Worm (Caenorhabditis elegans): Measurements from ENCODE around the gene dyf-4.

Gene dyf-4

ce11 chrV:12548830-12549229 is 23.3 kb upstream of the dyf-4 start:
- TF ChIP-seq mdl-1 (tag; optimal IDR thresholded peaks at IDR 0.05) (peak in 1 of 2 experiments; percentile 51), nhr-48 (tag; optimal IDR thresholded peaks at IDR 0.05) (no peak), dmd-6 (GFP tag; IDR thresholded peaks at IDR 0.05) (no peak), mep-1 (tag; optimal IDR thresholded peaks at IDR 0.05) (peak; percentile 14), nhr-102 (tag; optimal IDR thresholded peaks at IDR 0.05) (peak; percentile 54), hlh-11 (tag; optimal IDR thresholded peaks at IDR 0.05) (peak; percentile 46), daf-12 (tag; optimal IDR thresholded peaks at IDR 0.05) (no peak), mes-2 (tag; optimal IDR thresholded peaks at IDR 0.05; ENCODE audit: poor library complexity, severe bottlenecking) (no peak), F49E8.2 (tag; optimal IDR thresholded peaks at IDR 0.05; ENCODE audit: borderline replicate concordance) (no peak), zag-1 (tag; optimal IDR thresholded peaks at IDR 0.05) (no peak), ZK546.5 (tag; optimal IDR thresholded peaks at IDR 0.05) (no peak), mxl-3 (GFP tag; optimal IDR thresholded peaks at IDR 0.05) (peak; percentile 11), nhr-25 (tag; optimal IDR thresholded peaks at IDR 0.05; ENCODE audit: borderline replicate concordance, insufficient read depth) (peak; percentile 34), nhr-10 (tag; optimal IDR thresholded peaks at IDR 0.05) (no peak), zfp-3 (GFP tag; conservative IDR thresholded peaks at IDR 0.05) (peak; percentile 74; the same call in 1 of the 2 replicates), ceh-62 (tag; optimal IDR thresholded peaks at IDR 0.05) (no peak), set-16 (GFP tag; IDR thresholded peaks at IDR 0.05) (no peak), nhr-77 (tag; optimal IDR thresholded peaks at IDR 0.05) (peak; percentile 14), nhr-42 (GFP tag; IDR thresholded peaks at IDR 0.05) (no peak), zfp-2 (tag; optimal IDR thresholded peaks at IDR 0.05) (no peak), T26A8.4 (GFP tag; IDR thresholded peaks at IDR 0.05) (peak; percentile 90), R02D3.7 (tag; optimal IDR thresholded peaks at IDR 0.05) (no peak), snpc-4 (tag; optimal IDR thresholded peaks at IDR 0.05) (no peak), mdt-29 (GFP tag; IDR thresholded peaks at IDR 0.05) (no peak), nhr-6 (tag; optimal IDR thresholded peaks at IDR 0.05) (peak; percentile 4), lin-13 (GFP tag; optimal IDR thresholded peaks at IDR 0.05) (no peak), rbr-2 (tag; optimal IDR thresholded peaks at IDR 0.05) (no peak), ctbp-1 (GFP tag; IDR thresholded peaks at IDR 0.05) (no peak), cey-2 (tag; optimal IDR thresholded peaks at IDR 0.05; ENCODE audit: borderline replicate concordance, insufficient read depth) (no peak), nhr-28 (tag; optimal IDR thresholded peaks at IDR 0.05) (peak; percentile 55), php-3 (GFP tag; IDR thresholded peaks at IDR 0.05) (no peak), lir-3 (tag; optimal IDR thresholded peaks at IDR 0.05) (no peak), aha-1 (tag) (peak; percentile 93), ceh-44 (GFP tag; IDR thresholded peaks at IDR 0.05) (no peak), ceh-20 (GFP tag; IDR thresholded peaks at IDR 0.05) (no peak), ama-1 (optimal IDR thresholded peaks at IDR 0.05) (peak; percentile 87), saeg-2 (GFP tag; IDR thresholded peaks at IDR 0.05) (no peak)

ce11 chrV:12542683-12543319 is 17.3 kb upstream of the dyf-4 start:
- no peak for TF ChIP-seq daf-12 (tag; optimal IDR thresholded peaks at IDR 0.05)
- peak; percentile 32 for TF ChIP-seq hlh-30 (tag; optimal IDR thresholded peaks at IDR 0.05; ENCODE audit: insufficient read depth)
- no peak for TF ChIP-seq hif-1 (tag; optimal IDR thresholded peaks at IDR 0.05)
- peak in 1 of 2 experiments; percentile 99 for TF ChIP-seq unc-62 (GFP tag; optimal IDR thresholded peaks at IDR 0.05 in 1 of 2)
- no peak for TF ChIP-seq unc-62 (tag; optimal IDR thresholded peaks at IDR 0.05)
- peak; percentile 4 for TF ChIP-seq nhr-102 (tag; optimal IDR thresholded peaks at IDR 0.05)
- TF ChIP-seq hlh-11 (tag; optimal IDR thresholded peaks at IDR 0.05), result peak; percentile 46
- no peak for TF ChIP-seq zip-2 (tag; optimal IDR thresholded peaks at IDR 0.05)
- peak; percentile 22 for TF ChIP-seq rbr-2 (tag; optimal IDR thresholded peaks at IDR 0.05)
- peak; percentile 17 for TF ChIP-seq nhr-28 (tag; optimal IDR thresholded peaks at IDR 0.05)
- TF ChIP-seq php-3 (GFP tag; IDR thresholded peaks at IDR 0.05), result no peak
- TF ChIP-seq nhr-10 (tag; optimal IDR thresholded peaks at IDR 0.05), result peak; percentile 71
- TF ChIP-seq lin-29 (GFP tag; IDR thresholded peaks at IDR 0.05), result no peak
- TF ChIP-seq lin-15B (tag; optimal IDR thresholded peaks at IDR 0.05), result no peak
- TF ChIP-seq lsy-2 (tag; optimal IDR thresholded peaks at IDR 0.05), result peak in 1 of 2 experiments; percentile 50
- TF ChIP-seq ama-1 (optimal IDR thresholded peaks at IDR 0.05), result peak; percentile 53
- peak in 1 of 2 experiments; percentile 38 for TF ChIP-seq mdl-1 (tag; optimal IDR thresholded peaks at IDR 0.05)
- TF ChIP-seq mes-2 (tag; optimal IDR thresholded peaks at IDR 0.05; ENCODE audit: poor library complexity, severe bottlenecking), result peak; percentile 47
- TF ChIP-seq nhr-25 (tag; optimal IDR thresholded peaks at IDR 0.05; ENCODE audit: borderline replicate concordance, insufficient read depth), result peak; percentile 8
- peak; percentile 65 for TF ChIP-seq aha-1 (tag)
